Worm (Caenorhabditis elegans) whole organism, mixed stage, embryonic: ENCODE measurements around the gene pes-5.

Experiments
- M03D4.4 ChIP-seq: sonication (generic microtip); optimal IDR thresholded peaks from 2 replicates; lab custom pipeline; 2017; ENCODE audit warnings: mild to moderate bottlenecking, missing genetic modification characterization, missing compliant biosample characterization
- bed-3 ChIP-seq: fragments of 200-800 bp; sonication (Bioruptor generic); optimal IDR thresholded peaks from 3 replicates; lab custom pipeline; 2018; ENCODE audit warnings: mild to moderate bottlenecking, missing genetic modification characterization, moderate library complexity, missing compliant biosample characterization
- blmp-1 ChIP-seq: fragments of 150-350 bp; optimal IDR thresholded peaks from 2 replicates; lab custom pipeline; 2014; ENCODE audit warnings: missing biosample characterization, missing genetic modification characterization
- elt-3 ChIP-seq: fragments of 150-350 bp; optimal IDR thresholded peaks from 2 replicates; lab custom pipeline; 2014; ENCODE audit warnings: missing biosample characterization, missing genetic modification characterization
- hlh-1 ChIP-seq: fragments of 150-350 bp; optimal IDR thresholded peaks from 2 replicates; lab custom pipeline; 2014; ENCODE audit warnings: missing biosample characterization, missing genetic modification reagents, missing genetic modification characterization
- lin-13 ChIP-seq: fragments of 150-350 bp; optimal IDR thresholded peaks from 2 replicates; lab custom pipeline; 2014; ENCODE audit warnings: missing biosample characterization, missing genetic modification characterization
- lsy-2 ChIP-seq: fragments of 150-350 bp; optimal IDR thresholded peaks from 2 replicates; lab custom pipeline; 2014; ENCODE audit warnings: missing biosample characterization, missing genetic modification characterization
- nhr-237 ChIP-seq: fragments of 150-350 bp; optimal IDR thresholded peaks from 2 replicates; lab custom pipeline; 2014; ENCODE audit warnings: missing biosample characterization, missing genetic modification characterization
- nhr-28 ChIP-seq: fragments of 150-350 bp; optimal IDR thresholded peaks from 2 replicates; lab custom pipeline; 2014; ENCODE audit warnings: missing biosample characterization, missing genetic modification characterization
- nhr-76 ChIP-seq: sonication (generic microtip); optimal IDR thresholded peaks from 2 replicates; lab custom pipeline; 2017; ENCODE audit warnings: missing biosample characterization, missing genetic modification characterization
- snpc-4 ChIP-seq: fragments of 150-350 bp; optimal IDR thresholded peaks from 2 replicates; lab custom pipeline; 2014; ENCODE audit warnings: missing biosample characterization, missing genetic modification characterization
- tbx-8 ChIP-seq: fragments of 200-800 bp; sonication (Bioruptor generic); optimal IDR thresholded peaks from 2 replicates; lab custom pipeline; 2018; ENCODE audit warnings: mild to moderate bottlenecking, missing genetic modification characterization, moderate library complexity, missing compliant biosample characterization
- ztf-11 ChIP-seq: fragments of 150-350 bp; optimal IDR thresholded peaks from 2 replicates; lab custom pipeline; 2014; ENCODE audit warnings: missing biosample characterization, missing genetic modification characterization

- TF ChIP-seq bed-3 (GFP tag; lab: Kevin White, UChicago) (no peak), M03D4.4 (tag; lab: Kevin White, UChicago) (no peak), nhr-76 (tag; lab: Kevin White, UChicago) (no peak), nhr-28 (tag; lab: Kevin White, UChicago) (no peak), hlh-1 (no peak), blmp-1 (tag; lab: Kevin White, UChicago) (no peak), elt-3 (tag; lab: Kevin White, UChicago) (no peak), lsy-2 (tag; lab: Kevin White, UChicago) (no peak), tbx-8 (GFP tag; lab: Kevin White, UChicago) (no peak), lin-13 (tag; lab: Kevin White, UChicago) (no peak), snpc-4 (no peak), ztf-11 (tag; lab: Kevin White, UChicago) (no peak), nhr-237 (no peak)
Measured at ce11 chrII:11810436-11810835, 19.4 kb downstream of the pes-5 start, which contains the start of gene F43G6.7.
